Fruit fly (Drosophila melanogaster): Measurements from ENCODE around the gene Hira.
A peak's percentile ranks its signal among the peaks of the same experiment; 100 is the strongest.

Gene Hira

dm6 chrX:7734131-7734930 lies 12.4 kb downstream of the Hira start, which contains the start of the genes Pdp and Rab39:
TSS of gene Pdp (minus strand) at chrX:7734651.
TSS of gene Rab39 (plus strand) at chrX:7734923.
- TF ChIP-seq Nf-YC (tag; optimal IDR thresholded peaks at IDR 0.05) (peak; percentile 81), ham (GFP tag; IDR thresholded peaks at IDR 0.05) (no peak), rib (GFP tag; IDR thresholded peaks at IDR 0.05) (no peak), CG17385 (GFP tag; optimal IDR thresholded peaks at IDR 0.05) (peak; percentile 71), gfzf (GFP tag; optimal IDR thresholded peaks at IDR 0.05) (peak; percentile 9), Sry-β (GFP tag; optimal IDR thresholded peaks at IDR 0.05) (peak; percentile 84), ttk (GFP tag; IDR thresholded peaks at IDR 0.05) (peak; percentile 63), Hmx (GFP tag; optimal IDR thresholded peaks at IDR 0.05) (peak; percentile 28), grau (tag; optimal IDR thresholded peaks at IDR 0.05) (peak; percentile 83), CG14667 (GFP tag; IDR thresholded peaks at IDR 0.05) (peak; percentile 67), ind (GFP tag; optimal IDR thresholded peaks at IDR 0.05) (peak; percentile 84), CG4820 (GFP tag; optimal IDR thresholded peaks at IDR 0.05) (peak; percentile 70), dmrt11E (tag; optimal IDR thresholded peaks at IDR 0.05) (peak; percentile 71), Lim3 (GFP tag; IDR thresholded peaks at IDR 0.05) (no peak; the same call in 1 of the 2 replicates), CG10654 (GFP tag; optimal IDR thresholded peaks at IDR 0.05) (peak; percentile 70), CG32767 (GFP tag; IDR thresholded peaks at IDR 0.05) (peak; percentile 72), Doc3 (GFP tag; IDR thresholded peaks at IDR 0.05; ENCODE audit: partially characterized antibody) (peak; percentile 97), gt (GFP tag; IDR thresholded peaks at IDR 0.05) (peak; percentile 70), Oli (tag; optimal IDR thresholded peaks at IDR 0.05) (peak; percentile 63), HLH4C (GFP tag; IDR thresholded peaks at IDR 0.05; ENCODE audit: partially characterized antibody) (peak; percentile 88), CG10565 (GFP tag; optimal IDR thresholded peaks at IDR 0.05) (no peak), CG10147 (GFP tag; optimal IDR thresholded peaks at IDR 0.05) (peak; percentile 78), NC2β (GFP tag; optimal IDR thresholded peaks at IDR 0.05) (peak; percentile 59), ac (GFP tag; optimal IDR thresholded peaks at IDR 0.05) (no peak), Sox100B (GFP tag; optimal IDR thresholded peaks at IDR 0.05) (peak; percentile 68), CG30431 (GFP tag; optimal IDR thresholded peaks at IDR 0.05) (peak; percentile 25), Asciz (GFP tag; optimal IDR thresholded peaks at IDR 0.05) (no peak), B-H1 (GFP tag; IDR thresholded peaks at IDR 0.05) (peak; percentile 60; the same call in 2 of the 3 replicates), CG14965 (GFP tag; optimal IDR thresholded peaks at IDR 0.05; ENCODE audit: borderline replicate concordance) (no peak), CG11560 (tag; IDR thresholded peaks at IDR 0.05) (peak; percentile 95), CG7372 (GFP tag; IDR thresholded peaks at IDR 0.05) (peak; percentile 77), CG4730 (GFP tag; IDR thresholded peaks at IDR 0.05) (0 out of 2 replicates have a peak, but pooled peaks have one; percentile 18), nmo (GFP tag; optimal IDR thresholded peaks at IDR 0.05) (peak; percentile 84), fu2 (GFP tag; optimal IDR thresholded peaks at IDR 0.05) (peak; percentile 45), Deaf1 (tag; optimal IDR thresholded peaks at IDR 0.05) (peak; percentile 28), CG1647 (GFP tag; optimal IDR thresholded peaks at IDR 0.05) (peak; percentile 59), oc (tag; optimal IDR thresholded peaks at IDR 0.05) (no peak), sd (tag; optimal IDR thresholded peaks at IDR 0.05) (no peak), Adf1 (GFP tag; IDR thresholded peaks at IDR 0.05) (peak; percentile 47), CG12391 (tag; optimal IDR thresholded peaks at IDR 0.05) (peak; percentile 79), CG1024 (GFP tag; IDR thresholded peaks at IDR 0.05) (peak; percentile 21; the same call in 1 of the 2 replicates), pho (GFP tag; optimal IDR thresholded peaks at IDR 0.05) (peak; percentile 78), CG12769 (tag; optimal IDR thresholded peaks at IDR 0.05) (no peak), CHES-1-like (GFP tag; optimal IDR thresholded peaks at IDR 0.05) (peak; percentile 42), Dref (GFP tag; IDR thresholded peaks at IDR 0.05) (no peak; the same call in none of the 2 replicates), br (optimal IDR thresholded peaks at IDR 0.05) (no peak), Spps (tag; optimal IDR thresholded peaks at IDR 0.05) (peak; percentile 53), CG12071 (GFP tag; optimal IDR thresholded peaks at IDR 0.05) (no peak), fru (optimal IDR thresholded peaks at IDR 0.05) (no peak), so (GFP tag; IDR thresholded peaks at IDR 0.05) (peak; percentile 36; the same call in 1 of the 3 replicates)
